Fruit fly (Drosophila melanogaster) whole organism: ENCODE data around the gene CG32170.

ENCODE experiments used
- CG8478 ChIP-seq: fragments of >200 bp; optimal IDR thresholded peaks from 2 replicates; lab custom pipeline; 2018; ENCODE audit warnings: inconsistent platforms
- Dll ChIP-seq: fragments of >200 bp; optimal IDR thresholded peaks from 2 replicates; lab custom pipeline; 2017
- EcR ChIP-seq, 2 experiments: fragments of >200 bp; optimal IDR thresholded peaks; 2 replicates each; lab custom pipeline; 2017; ENCODE audit warnings: missing biosample characterization in 2 of 2, missing genetic modification characterization in 2 of 2, missing genetic modification reagents in 2 of 2
- pan ChIP-seq: fragments of >200 bp; optimal IDR thresholded peaks from 2 replicates; lab custom pipeline; 2017
- psq ChIP-seq: fragments of >200 bp; optimal IDR thresholded peaks from 2 replicates; lab custom pipeline; 2017
- usp ChIP-seq: fragments of >200 bp; optimal IDR thresholded peaks from 2 replicates; lab custom pipeline; 2017; ENCODE audit warnings: missing biosample characterization, missing genetic modification characterization, mixed read lengths

Gene CG32170

dm6 chr3L:16853533-16854386 is 23.3 kb upstream of the CG32170 start, which contains the start of gene sina:
TSS of gene sina (plus strand) at chr3L:16853751.
- TF ChIP-seq CG8478 (lab: Kevin White, UChicago) (no peak), EcR (GFP tag; optimal IDR thresholded peaks at IDR 0.05; lab: Kevin White, UChicago) (no peak)

dm6 chr3L:16854387-16855033 is 22.6 kb upstream of the CG32170 start:
- TF ChIP-seq pan (lab: Kevin White, UChicago) (no peak), CG8478 (lab: Kevin White, UChicago) (no peak), EcR (GFP tag; optimal IDR thresholded peaks at IDR 0.05; lab: Kevin White, UChicago) (no peak), usp (no peak), psq (lab: Kevin White, UChicago) (no peak), Dll (no peak)

- TF ChIP-seq Dll: no peak
- TF ChIP-seq psq (lab: Kevin White, UChicago): no peak
- TF ChIP-seq pan (lab: Kevin White, UChicago): no peak
- TF ChIP-seq CG8478 (lab: Kevin White, UChicago): no peak
- no peak for TF ChIP-seq EcR (GFP tag; optimal IDR thresholded peaks at IDR 0.05; lab: Kevin White, UChicago)
- TF ChIP-seq usp: no peak
Observed at dm6 chr3L:16855287-16855686, 21.8 kb upstream of the CG32170 start.

dm6 chr3L:16858780-16859179 is 18.3 kb upstream of the CG32170 start, which contains the start of gene sinah:
TSS of gene sinah (plus strand) at chr3L:16859080.
- TF ChIP-seq CG8478 (lab: Kevin White, UChicago) (no peak), pan (lab: Kevin White, UChicago) (no peak), psq (lab: Kevin White, UChicago) (no peak), EcR (GFP tag; optimal IDR thresholded peaks at IDR 0.05; lab: Kevin White, UChicago) (no peak), Dll (no peak), usp (no peak)

dm6 chr3L:16860322-16860721 is 16.8 kb upstream of the CG32170 start, which contains the start of gene CG13029:
TSS of gene CG13029 (plus strand) at chr3L:16860622.
- TF ChIP-seq usp (no peak), CG8478 (lab: Kevin White, UChicago) (no peak), psq (lab: Kevin White, UChicago) (no peak), Dll (no peak), pan (lab: Kevin White, UChicago) (no peak), EcR (GFP tag; optimal IDR thresholded peaks at IDR 0.05; lab: Kevin White, UChicago) (no peak)

- no peak for TF ChIP-seq usp
- TF ChIP-seq EcR (GFP tag; optimal IDR thresholded peaks at IDR 0.05; lab: Kevin White, UChicago): no peak
- no peak for TF ChIP-seq Dll
- TF ChIP-seq psq (lab: Kevin White, UChicago): no peak
- no peak for TF ChIP-seq CG8478 (lab: Kevin White, UChicago)
- no peak for TF ChIP-seq pan (lab: Kevin White, UChicago)
Observed at dm6 chr3L:16860879-16861278, 16.2 kb upstream of the CG32170 start.

- TF ChIP-seq Dll: no peak
- TF ChIP-seq CG8478 (lab: Kevin White, UChicago): no peak
- TF ChIP-seq psq (lab: Kevin White, UChicago): no peak
- TF ChIP-seq EcR (GFP tag; optimal IDR thresholded peaks at IDR 0.05; lab: Kevin White, UChicago): no peak
- TF ChIP-seq usp: no peak
- no peak for TF ChIP-seq pan (lab: Kevin White, UChicago)
Observed at dm6 chr3L:16862284-16862683, 14.8 kb upstream of the CG32170 start, which contains the start of gene Rh4. TSS of gene Rh4 (minus strand) at chr3L:16862517.

dm6 chr3L:16862958-16863357 is 14.2 kb upstream of the CG32170 start, which contains the start of gene CG9951:
TSS of gene CG9951 (plus strand) at chr3L:16863164.
- no peak for TF ChIP-seq pan (lab: Kevin White, UChicago)

- TF ChIP-seq Dll: no peak
Observed at dm6 chr3L:16865123-16865831, 11.8 kb upstream of the CG32170 start, which contains the start of gene Lmpt. TSS of gene Lmpt (plus strand) at chr3L:16865295.

dm6 chr3L:16865832-16866163 is 11.3 kb upstream of the CG32170 start:
- TF ChIP-seq psq (lab: Kevin White, UChicago) (no peak), EcR (GFP tag; optimal IDR thresholded peaks at IDR 0.05; lab: Kevin White, UChicago) (no peak), CG8478 (lab: Kevin White, UChicago) (no peak), usp (no peak), pan (lab: Kevin White, UChicago) (no peak), Dll (no peak)

dm6 chr3L:16867190-16867589 is 9.9 kb upstream of the CG32170 start:
- TF ChIP-seq usp (no peak), EcR (GFP tag; optimal IDR thresholded peaks at IDR 0.05; lab: Kevin White, UChicago) (no peak), psq (lab: Kevin White, UChicago) (no peak), CG8478 (lab: Kevin White, UChicago) (no peak), pan (lab: Kevin White, UChicago) (no peak), Dll (no peak)

- TF ChIP-seq pan (lab: Kevin White, UChicago): no peak
- TF ChIP-seq EcR (GFP tag; optimal IDR thresholded peaks at IDR 0.05; lab: Kevin White, UChicago): no peak
- no peak for TF ChIP-seq usp
- TF ChIP-seq CG8478 (lab: Kevin White, UChicago): no peak
- no peak for TF ChIP-seq psq (lab: Kevin White, UChicago)
- no peak for TF ChIP-seq Dll
Observed at dm6 chr3L:16870723-16871137, 6.4 kb upstream of the CG32170 start.
